Worm (Caenorhabditis elegans) whole organism, L1 larva: ENCODE results near the gene bud-13.

Source experiments
- fkh-10 ChIP-seq: sonication (generic microtip); optimal IDR thresholded peaks from 2 replicates; lab custom pipeline; 2017; ENCODE audit warnings: missing biosample characterization, missing genetic modification reagents, missing genetic modification characterization
- nhr-11 ChIP-seq: fragments of 150-350 bp; optimal IDR thresholded peaks from 2 replicates; lab custom pipeline; 2014; ENCODE audit warnings: missing biosample characterization, missing genetic modification characterization
- zag-1 ChIP-seq: fragments of 150-350 bp; optimal IDR thresholded peaks from 2 replicates; lab custom pipeline; 2014; ENCODE audit warnings: missing biosample characterization, missing genetic modification characterization
- ztf-11 ChIP-seq, 2 experiments: sonication (generic microtip); optimal IDR thresholded peaks; 2 replicates each; lab custom pipeline; 2016 to 2017; ENCODE audit warnings: missing genetic modification characterization in 2 of 2, missing biosample characterization in 1 of 2, missing compliant biosample characterization in 1 of 2

DNA sequence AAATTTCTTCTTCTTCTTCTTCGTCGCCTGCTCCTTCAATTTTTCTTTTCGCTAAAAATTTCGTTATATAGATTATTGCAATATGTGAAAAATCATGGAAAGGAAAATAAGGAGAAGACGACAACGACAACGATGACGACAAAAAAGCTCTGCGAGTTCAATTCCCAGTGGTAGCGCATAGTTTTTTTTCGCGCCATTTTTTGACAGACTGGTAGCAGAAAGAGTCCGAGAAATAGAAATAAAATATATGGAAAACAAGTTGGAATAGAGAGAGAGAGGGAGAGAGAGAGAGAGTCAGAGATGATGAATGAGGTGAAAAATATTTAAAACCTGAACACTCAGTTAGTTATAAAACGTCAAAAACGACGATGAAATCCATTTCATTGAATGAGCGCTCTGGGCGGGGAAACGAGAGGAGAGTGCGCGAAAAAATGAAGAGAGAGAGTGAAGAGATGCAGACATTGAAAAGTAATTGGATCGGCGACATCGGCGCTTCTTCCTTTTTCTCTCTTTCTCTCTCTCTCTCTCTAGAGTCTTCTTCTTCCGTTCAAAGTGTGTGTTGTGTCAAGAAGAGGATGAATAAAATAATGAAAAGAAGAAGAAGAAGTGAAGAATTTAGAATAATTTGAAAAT, 14.4 kb upstream of the bud-13 start, which contains the start of gene pde-2:
- TF ChIP-seq nhr-11 (no peak), zag-1 (tag; lab: Kevin White, UChicago) (no peak), fkh-10 (GFP tag; lab: Kevin White, UChicago) (peak; percentile 63), ztf-11 (tag; optimal IDR thresholded peaks at IDR 0.05; lab: Kevin White, UChicago) (no peak)
